Worm (Caenorhabditis elegans) whole organism, L2 larva: ENCODE measurements around the gene mrpl-50.
A peak's percentile ranks its signal among the peaks of the same experiment; 100 is the strongest.

ENCODE experiments used
- F13H6.1 ChIP-seq: sonication (generic microtip); optimal IDR thresholded peaks from 2 replicates; lab custom pipeline; 2016; ENCODE audit warnings: missing genetic modification characterization, missing compliant biosample characterization
- R02D3.7 ChIP-seq: fragments of 150-350 bp; optimal IDR thresholded peaks from 2 replicates; lab custom pipeline; 2014; ENCODE audit warnings: missing biosample characterization, missing genetic modification characterization
- Y55F3AM.14 ChIP-seq: fragments of 200-800 bp; sonication (Bioruptor generic); optimal IDR thresholded peaks from 2 replicates; lab custom pipeline; 2018; ENCODE audit warnings: mild to moderate bottlenecking, missing genetic modification characterization, missing compliant biosample characterization
- ZK546.5 ChIP-seq: sonication (generic microtip); optimal IDR thresholded peaks from 2 replicates; lab custom pipeline; 2017; ENCODE audit warnings: missing biosample characterization, missing genetic modification characterization
- alr-1 ChIP-seq: fragments of 150-350 bp; optimal IDR thresholded peaks from 2 replicates; lab custom pipeline; 2014; ENCODE audit warnings: missing biosample characterization, missing genetic modification characterization
- aly-2 ChIP-seq: fragments of 150-350 bp; optimal IDR thresholded peaks from 2 replicates; lab custom pipeline; 2014; ENCODE audit warnings: missing biosample characterization, missing genetic modification characterization
- ama-1 ChIP-seq: fragments of 150-350 bp; optimal IDR thresholded peaks from 2 replicates; lab custom pipeline; 2018; ENCODE audit warnings: inconsistent platforms
- ceh-16 ChIP-seq: fragments of 150-350 bp; optimal IDR thresholded peaks from 2 replicates; lab custom pipeline; 2014; ENCODE audit warnings: missing biosample characterization, missing genetic modification characterization
- crh-2 ChIP-seq: sonication (generic microtip); optimal IDR thresholded peaks from 2 replicates; lab custom pipeline; 2017; ENCODE audit warnings: missing biosample characterization, missing genetic modification characterization
- egl-27 ChIP-seq: sonication (generic microtip); optimal IDR thresholded peaks from 3 replicates; lab custom pipeline; 2017; ENCODE audit warnings: missing biosample characterization, missing genetic modification reagents, missing genetic modification characterization
- elt-3 ChIP-seq: sonication (generic microtip); optimal IDR thresholded peaks from 2 replicates; lab custom pipeline; 2017; ENCODE audit warnings: missing biosample characterization, missing genetic modification characterization
- fos-1 ChIP-seq: fragments of 150-350 bp; optimal IDR thresholded peaks from 2 replicates; lab custom pipeline; 2014; ENCODE audit warnings: missing biosample characterization, missing genetic modification characterization
- gmeb-1 ChIP-seq: fragments of 150-350 bp; optimal IDR thresholded peaks from 2 replicates; lab custom pipeline; 2014; ENCODE audit warnings: missing biosample characterization, missing genetic modification characterization
- lin-11 ChIP-seq: fragments of 150-350 bp; sonication (generic microtip); optimal IDR thresholded peaks from 2 replicates; lab custom pipeline; 2014; ENCODE audit warnings: missing biosample characterization, missing genetic modification characterization, inconsistent platforms, mixed read lengths
- lin-13 ChIP-seq: fragments of 150-350 bp; optimal IDR thresholded peaks from 2 replicates; lab custom pipeline; 2014; ENCODE audit warnings: missing biosample characterization, missing genetic modification reagents, missing genetic modification characterization
- lsy-2 ChIP-seq, 2 experiments: fragments of 150-350 bp in 1 of 2; sonication (generic microtip) in 1 of 2; optimal IDR thresholded peaks; 2 replicates each; lab custom pipeline; 2014 to 2017; ENCODE audit warnings: missing biosample characterization in 2 of 2, missing genetic modification characterization in 2 of 2
- mab-5 ChIP-seq: fragments of 150-350 bp; optimal IDR thresholded peaks from 2 replicates; lab custom pipeline; 2014; ENCODE audit warnings: missing biosample characterization, missing genetic modification characterization
- mbf-1 ChIP-seq: sonication (generic microtip); optimal IDR thresholded peaks from 2 replicates; lab custom pipeline; 2017; ENCODE audit warnings: missing biosample characterization, missing genetic modification characterization
- nhr-10 ChIP-seq: sonication (generic microtip); optimal IDR thresholded peaks from 2 replicates; lab custom pipeline; 2017; ENCODE audit warnings: missing biosample characterization, missing genetic modification characterization
- nhr-12 ChIP-seq: fragments of 150-350 bp; optimal IDR thresholded peaks from 2 replicates; lab custom pipeline; 2014; ENCODE audit warnings: missing biosample characterization, missing genetic modification characterization
- nhr-23 ChIP-seq: fragments of 150-350 bp; optimal IDR thresholded peaks from 2 replicates; lab custom pipeline; 2014; ENCODE audit warnings: missing biosample characterization, missing genetic modification reagents, missing genetic modification characterization
- nhr-237 ChIP-seq: fragments of 150-350 bp; optimal IDR thresholded peaks from 2 replicates; lab custom pipeline; 2014; ENCODE audit warnings: missing biosample characterization, missing genetic modification characterization
- nhr-6 ChIP-seq: fragments of 150-350 bp; optimal IDR thresholded peaks from 2 replicates; lab custom pipeline; 2014; ENCODE audit warnings: missing biosample characterization, missing genetic modification characterization
- nhr-77 ChIP-seq: fragments of 150-350 bp; optimal IDR thresholded peaks from 2 replicates; lab custom pipeline; 2014; ENCODE audit warnings: missing biosample characterization, missing genetic modification characterization
- peb-1 ChIP-seq: fragments of 150-350 bp; optimal IDR thresholded peaks from 2 replicates; lab custom pipeline; 2014; ENCODE audit warnings: missing biosample characterization, missing genetic modification characterization
- skn-1 ChIP-seq: sonication (generic microtip); optimal IDR thresholded peaks from 2 replicates; lab custom pipeline; 2017; ENCODE audit warnings: missing biosample characterization, missing genetic modification characterization
- sma-3 ChIP-seq: sonication (generic microtip); optimal IDR thresholded peaks from 2 replicates; lab custom pipeline; 2016; ENCODE audit warnings: missing genetic modification reagents, missing genetic modification characterization, missing compliant biosample characterization
- snpc-4 ChIP-seq: fragments of 150-350 bp; optimal IDR thresholded peaks from 2 replicates; lab custom pipeline; 2014; ENCODE audit warnings: missing biosample characterization, missing genetic modification characterization
- unc-55 ChIP-seq: fragments of 150-350 bp; sonication (generic microtip); optimal IDR thresholded peaks from 3 replicates; lab custom pipeline; 2014; ENCODE audit warnings: missing biosample characterization, missing genetic modification reagents, missing genetic modification characterization
- unc-62 ChIP-seq: fragments of 150-350 bp; optimal IDR thresholded peaks from 2 replicates; lab custom pipeline; 2014; ENCODE audit warnings: missing biosample characterization, missing genetic modification reagents, missing genetic modification characterization
- ztf-4 ChIP-seq: fragments of 150-350 bp; optimal IDR thresholded peaks from 2 replicates; lab custom pipeline; 2014; ENCODE audit warnings: missing biosample characterization, missing genetic modification characterization

Gene mrpl-50

ce11 chrII:8920315-8920714 is 9.3 kb upstream of the mrpl-50 start:
- TF ChIP-seq fos-1 (tag; lab: Kevin White, UChicago) (peak; percentile 72), aly-2 (no peak)

ce11 chrII:8920955-8921354 is 8.7 kb upstream of the mrpl-50 start:
- TF ChIP-seq crh-2 (tag; lab: Kevin White, UChicago): no peak
- no peak for TF ChIP-seq ama-1 (lab: Kevin White, UChicago)
- no peak for TF ChIP-seq ceh-16 (tag; lab: Kevin White, UChicago)
- TF ChIP-seq R02D3.7 (tag; lab: Kevin White, UChicago): no peak
- no peak for TF ChIP-seq nhr-23 (tag; lab: Kevin White, UChicago)
- TF ChIP-seq alr-1 (tag; lab: Kevin White, UChicago): no peak
- no peak for TF ChIP-seq lsy-2 (tag; optimal IDR thresholded peaks at IDR 0.05; lab: Kevin White, UChicago)
- TF ChIP-seq unc-55 (GFP tag; lab: Kevin White, UChicago): no peak
- no peak for TF ChIP-seq elt-3 (tag; lab: Kevin White, UChicago)
- no peak for TF ChIP-seq gmeb-1 (tag; lab: Kevin White, UChicago)
- no peak for TF ChIP-seq nhr-10
- no peak for TF ChIP-seq unc-62 (GFP tag; lab: Kevin White, UChicago)
- TF ChIP-seq nhr-237 (tag; lab: Kevin White, UChicago): no peak
- no peak for TF ChIP-seq skn-1
- no peak for TF ChIP-seq mab-5
- TF ChIP-seq sma-3 (GFP tag; lab: Kevin White, UChicago): no peak
- TF ChIP-seq snpc-4 (tag; lab: Kevin White, UChicago): no peak

ce11 chrII:8921456-8921855 is 8.2 kb upstream of the mrpl-50 start:
- TF ChIP-seq nhr-6: no peak
- no peak for TF ChIP-seq nhr-77 (tag; lab: Kevin White, UChicago)
- no peak for TF ChIP-seq lin-13 (GFP tag; lab: Kevin White, UChicago)
- TF ChIP-seq F13H6.1 (tag; lab: Kevin White, UChicago): no peak
- TF ChIP-seq peb-1: no peak
- no peak for TF ChIP-seq sma-3 (GFP tag; lab: Kevin White, UChicago)
- no peak for TF ChIP-seq ama-1 (lab: Kevin White, UChicago)
- TF ChIP-seq nhr-237 (tag; lab: Kevin White, UChicago): no peak
- no peak for TF ChIP-seq mbf-1 (tag; lab: Kevin White, UChicago)
- no peak for TF ChIP-seq egl-27 (tag; lab: Kevin White, UChicago)
- no peak for TF ChIP-seq Y55F3AM.14 (GFP tag; lab: Kevin White, UChicago)
- TF ChIP-seq R02D3.7 (tag; lab: Kevin White, UChicago): no peak
- no peak for TF ChIP-seq aly-2
- TF ChIP-seq skn-1: no peak
- TF ChIP-seq fos-1 (tag; lab: Kevin White, UChicago): no peak
- TF ChIP-seq gmeb-1 (tag; lab: Kevin White, UChicago): no peak

ce11 chrII:8922140-8922539 is 7.5 kb upstream of the mrpl-50 start, which contains the start of gene B0457.6:
Gene B0457.6 (plus strand): TSS chrII:8922423.
- TF ChIP-seq crh-2 (tag; lab: Kevin White, UChicago) (no peak), fos-1 (tag; lab: Kevin White, UChicago) (peak; percentile 61), snpc-4 (tag; lab: Kevin White, UChicago) (no peak), unc-55 (GFP tag; lab: Kevin White, UChicago) (peak; percentile 24), unc-62 (GFP tag; lab: Kevin White, UChicago) (no peak)

- TF ChIP-seq fos-1 (tag; lab: Kevin White, UChicago) (peak; percentile 4), ZK546.5 (tag; lab: Kevin White, UChicago) (no peak)
Observed at ce11 chrII:8923187-8923586, 6.5 kb upstream of the mrpl-50 start.

- TF ChIP-seq lin-13 (GFP tag; lab: Kevin White, UChicago) (no peak), nhr-12 (tag; lab: Kevin White, UChicago) (no peak), lin-11 (tag; lab: Kevin White, UChicago) (no peak), ztf-4 (tag; lab: Kevin White, UChicago) (no peak), ceh-16 (tag; lab: Kevin White, UChicago) (no peak), peb-1 (no peak)
Observed at ce11 chrII:8926451-8926850, 3.2 kb upstream of the mrpl-50 start, which contains the start of gene B0457.2. Gene B0457.2 (minus strand): TSS chrII:8926551.
